Fruit fly (Drosophila melanogaster): ENCODE measurements around the gene Surf6.

Gene Surf6

DNA sequence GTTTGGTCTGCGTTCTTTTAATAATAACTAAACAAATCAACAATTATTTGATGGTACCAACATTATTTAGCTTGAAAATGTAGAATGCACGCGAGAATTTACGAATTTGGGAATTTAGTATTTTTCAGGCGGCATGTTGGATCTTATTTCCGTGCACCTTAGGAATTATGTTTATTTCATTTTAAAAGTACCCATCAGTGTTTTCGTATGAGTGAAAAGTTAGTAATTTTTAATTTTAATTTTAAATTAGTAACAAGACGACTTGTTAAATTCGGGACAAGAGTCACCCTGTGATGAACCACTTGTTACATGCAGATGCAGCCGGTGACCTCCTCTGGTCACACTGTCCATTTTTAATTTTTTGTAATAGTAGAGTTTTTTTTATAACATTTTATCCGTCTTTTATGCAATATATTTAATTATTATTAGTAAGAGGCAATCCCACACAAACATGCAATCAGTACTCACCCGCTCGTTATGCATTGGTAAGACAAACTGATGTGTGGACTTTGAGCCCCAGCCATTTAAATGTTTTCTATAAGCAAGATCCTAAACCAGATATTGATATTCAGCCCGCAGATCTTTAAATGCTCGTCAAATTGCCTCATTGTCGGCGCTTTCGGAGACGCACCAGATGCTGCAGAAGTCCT is 27.1 kb downstream of the Surf6 start, which contains the start of the genes CG17186 and Arc42 (continued):
- TF ChIP-seq CG16779 (tag; optimal IDR thresholded peaks at IDR 0.05): peak; percentile 62
- peak; percentile 33 for TF ChIP-seq Smox (GFP tag; optimal IDR thresholded peaks at IDR 0.05)
- peak; percentile 21 for TF ChIP-seq topi (GFP tag; optimal IDR thresholded peaks at IDR 0.05)
- peak; percentile 41 for TF ChIP-seq OdsH (GFP tag; optimal IDR thresholded peaks at IDR 0.05)
- peak; percentile 46 for TF ChIP-seq Met (GFP tag; optimal IDR thresholded peaks at IDR 0.05)
- peak; percentile 79 for TF ChIP-seq CG6808 (GFP tag; optimal IDR thresholded peaks at IDR 0.05)
- TF ChIP-seq salr (GFP tag; optimal IDR thresholded peaks at IDR 0.05): no peak
- TF ChIP-seq CG10669 (GFP tag; optimal IDR thresholded peaks at IDR 0.05): peak; percentile 26
- TF ChIP-seq Gug (GFP tag; IDR thresholded peaks at IDR 0.05): no peak
- no peak for TF ChIP-seq Hr38 (GFP tag; optimal IDR thresholded peaks at IDR 0.05)
- peak; percentile 28 for TF ChIP-seq Sox14 (GFP tag; optimal IDR thresholded peaks at IDR 0.05)

- TF ChIP-seq fd85E (GFP tag; optimal IDR thresholded peaks at IDR 0.05) (no peak), topi (GFP tag; optimal IDR thresholded peaks at IDR 0.05) (no peak), CG11294 (GFP tag; IDR thresholded peaks at IDR 0.05) (no peak), CG9139 (GFP tag; optimal IDR thresholded peaks at IDR 0.05) (peak; percentile 61), CG10669 (GFP tag; optimal IDR thresholded peaks at IDR 0.05) (peak; percentile 35), Eip93F (GFP tag; optimal IDR thresholded peaks at IDR 0.05) (no peak), achi (GFP tag; optimal IDR thresholded peaks at IDR 0.05) (peak; percentile 82), pdm3 (GFP tag; optimal IDR thresholded peaks at IDR 0.05) (peak; percentile 30), CG8319 (GFP tag; optimal IDR thresholded peaks at IDR 0.05) (peak; percentile 1), acj6 (GFP tag; optimal IDR thresholded peaks at IDR 0.05) (peak; percentile 26), spab (GFP tag; optimal IDR thresholded peaks at IDR 0.05) (no peak), CG11902 (GFP tag; optimal IDR thresholded peaks at IDR 0.05) (no peak), CG10631 (GFP tag; optimal IDR thresholded peaks at IDR 0.05) (no peak), CG11762 (GFP tag; optimal IDR thresholded peaks at IDR 0.05; ENCODE audit: insufficient read depth) (no peak), fkh (GFP tag; optimal IDR thresholded peaks at IDR 0.05) (peak; percentile 87), fd59A (GFP tag; optimal IDR thresholded peaks at IDR 0.05) (no peak), CG6163 (GFP tag; IDR thresholded peaks at IDR 0.05) (peak; percentile 60), Ets96B (tag; optimal IDR thresholded peaks at IDR 0.05) (no peak), CG3032 (tag; optimal IDR thresholded peaks at IDR 0.05) (peak; percentile 31), CG8119 (GFP tag; IDR thresholded peaks at IDR 0.05) (peak; percentile 41; the same call in 1 of the 3 replicates), OdsH (GFP tag; optimal IDR thresholded peaks at IDR 0.05) (peak; percentile 53), Sox15 (GFP tag; optimal IDR thresholded peaks at IDR 0.05) (no peak), esn (GFP tag; optimal IDR thresholded peaks at IDR 0.05) (peak; percentile 43), dsx (GFP tag; optimal IDR thresholded peaks at IDR 0.05; ENCODE audit: poor library complexity, severe bottlenecking) (peak; percentile 58), dac (GFP tag; optimal IDR thresholded peaks at IDR 0.05) (no peak), Met (GFP tag; optimal IDR thresholded peaks at IDR 0.05) (peak; percentile 6), Eip78C (GFP tag) (peak; percentile 72), Ets21C (GFP tag; optimal IDR thresholded peaks at IDR 0.05) (no peak), CG32006 (GFP tag; optimal IDR thresholded peaks at IDR 0.05) (no peak), CG6808 (GFP tag; optimal IDR thresholded peaks at IDR 0.05) (peak; percentile 33), svp (GFP tag) (no peak), Sox14 (GFP tag; optimal IDR thresholded peaks at IDR 0.05) (peak; percentile 58), Sox102F (GFP tag; optimal IDR thresholded peaks at IDR 0.05) (peak; percentile 11), CG6792 (GFP tag; optimal IDR thresholded peaks at IDR 0.05) (peak; percentile 27), Hr4 (GFP tag; optimal IDR thresholded peaks at IDR 0.05) (peak; percentile 34), cyc (GFP tag; optimal IDR thresholded peaks at IDR 0.05) (peak; percentile 26), eg (GFP tag; IDR thresholded peaks at IDR 0.05) (peak; percentile 48; the same call in 2 of the 3 replicates), Blimp-1 (GFP tag; optimal IDR thresholded peaks at IDR 0.05) (no peak), CG3919 (GFP tag; optimal IDR thresholded peaks at IDR 0.05) (peak; percentile 45), CG8632 (GFP tag; optimal IDR thresholded peaks at IDR 0.05) (peak; percentile 51), net (GFP tag; optimal IDR thresholded peaks at IDR 0.05) (peak; percentile 36), Smox (GFP tag; optimal IDR thresholded peaks at IDR 0.05) (no peak), Hr39 (GFP tag; optimal IDR thresholded peaks at IDR 0.05) (peak; percentile 36)
Observed at dm6 chr3R:19875118-19875887, 29.4 kb downstream of the Surf6 start, which contains the start of gene Mrp5. Gene Mrp5 (minus strand): TSS chr3R:19875678.
